Worm (Caenorhabditis elegans) whole organism, mixed stage, embryonic: ENCODE data around the gene eif-2A.

Experiments used
- M03D4.4 ChIP-seq: sonication (generic microtip); optimal IDR thresholded peaks from 2 replicates; lab custom pipeline; 2017; ENCODE audit warnings: mild to moderate bottlenecking, missing genetic modification characterization, missing compliant biosample characterization
- bed-3 ChIP-seq: fragments of 200-800 bp; sonication (Bioruptor generic); optimal IDR thresholded peaks from 3 replicates; lab custom pipeline; 2018; ENCODE audit warnings: mild to moderate bottlenecking, missing genetic modification characterization, moderate library complexity, missing compliant biosample characterization
- blmp-1 ChIP-seq: fragments of 150-350 bp; optimal IDR thresholded peaks from 2 replicates; lab custom pipeline; 2014; ENCODE audit warnings: missing biosample characterization, missing genetic modification characterization
- ceh-39 ChIP-seq: fragments of 150-350 bp; optimal IDR thresholded peaks from 2 replicates; lab custom pipeline; 2014; ENCODE audit warnings: missing biosample characterization, missing genetic modification characterization
- ceh-83 ChIP-seq: fragments of 200-800 bp; sonication (Bioruptor generic); optimal IDR thresholded peaks from 2 replicates; lab custom pipeline; 2018; ENCODE audit warnings: mild to moderate bottlenecking, missing genetic modification characterization, missing compliant biosample characterization
- ces-1 ChIP-seq: fragments of 150-350 bp; optimal IDR thresholded peaks from 2 replicates; lab custom pipeline; 2014; ENCODE audit warnings: missing biosample characterization, missing genetic modification reagents, missing genetic modification characterization
- cnd-1 ChIP-seq: fragments of 200-800 bp; sonication (Bioruptor generic); optimal IDR thresholded peaks from 2 replicates; lab custom pipeline; 2018; ENCODE audit warnings: mild to moderate bottlenecking, missing genetic modification characterization, missing compliant biosample characterization
- elt-3 ChIP-seq: fragments of 150-350 bp; optimal IDR thresholded peaks from 2 replicates; lab custom pipeline; 2014; ENCODE audit warnings: missing biosample characterization, missing genetic modification characterization
- ham-2 ChIP-seq: fragments of 200-800 bp; sonication (Bioruptor generic); optimal IDR thresholded peaks from 2 replicates; lab custom pipeline; 2018; ENCODE audit warnings: mild to moderate bottlenecking, missing genetic modification characterization, missing compliant biosample characterization
- lin-13 ChIP-seq: fragments of 150-350 bp; optimal IDR thresholded peaks from 2 replicates; lab custom pipeline; 2014; ENCODE audit warnings: missing biosample characterization, missing genetic modification characterization
- lin-32 ChIP-seq: fragments of 200-800 bp; sonication (Bioruptor generic); optimal IDR thresholded peaks from 2 replicates; lab custom pipeline; 2018; ENCODE audit warnings: mild to moderate bottlenecking, missing genetic modification characterization, missing compliant biosample characterization
- lsy-2 ChIP-seq: fragments of 150-350 bp; optimal IDR thresholded peaks from 2 replicates; lab custom pipeline; 2014; ENCODE audit warnings: missing biosample characterization, missing genetic modification characterization
- mab-5 ChIP-seq: fragments of 150-350 bp; optimal IDR thresholded peaks from 2 replicates; lab custom pipeline; 2014; ENCODE audit warnings: missing biosample characterization, missing genetic modification characterization
- mep-1 ChIP-seq: fragments of 150-350 bp; optimal IDR thresholded peaks from 2 replicates; lab custom pipeline; 2017; ENCODE audit warnings: missing biosample characterization, missing genetic modification reagents, missing genetic modification characterization, inconsistent platforms
- mls-2 ChIP-seq: sonication (generic microtip); optimal IDR thresholded peaks from 2 replicates; lab custom pipeline; 2016; ENCODE audit warnings: mild to moderate bottlenecking, missing genetic modification characterization, moderate library complexity, missing compliant biosample characterization
- nhr-12 ChIP-seq: fragments of 150-350 bp; optimal IDR thresholded peaks from 2 replicates; lab custom pipeline; 2014; ENCODE audit warnings: missing biosample characterization, missing genetic modification characterization
- nhr-2 ChIP-seq: fragments of 150-350 bp; optimal IDR thresholded peaks from 2 replicates; lab custom pipeline; 2014; ENCODE audit warnings: missing biosample characterization, missing genetic modification characterization
- nhr-237 ChIP-seq: fragments of 150-350 bp; optimal IDR thresholded peaks from 2 replicates; lab custom pipeline; 2014; ENCODE audit warnings: missing biosample characterization, missing genetic modification characterization
- nhr-28 ChIP-seq: fragments of 150-350 bp; optimal IDR thresholded peaks from 2 replicates; lab custom pipeline; 2014; ENCODE audit warnings: missing biosample characterization, missing genetic modification characterization
- nhr-76 ChIP-seq: sonication (generic microtip); optimal IDR thresholded peaks from 2 replicates; lab custom pipeline; 2017; ENCODE audit warnings: missing biosample characterization, missing genetic modification characterization
- pha-4 ChIP-seq: fragments of 150-350 bp; optimal IDR thresholded peaks from 2 replicates; lab custom pipeline; 2018; ENCODE audit warnings: missing biosample characterization, missing genetic modification reagents, missing genetic modification characterization
- sem-2 ChIP-seq: fragments of 200-800 bp; sonication (Bioruptor generic); optimal IDR thresholded peaks from 2 replicates; lab custom pipeline; 2018; ENCODE audit warnings: mild to moderate bottlenecking, missing genetic modification characterization, missing compliant biosample characterization
- snpc-4 ChIP-seq: fragments of 150-350 bp; optimal IDR thresholded peaks from 2 replicates; lab custom pipeline; 2014; ENCODE audit warnings: missing biosample characterization, missing genetic modification characterization
- sptf-1 ChIP-seq: sonication (generic microtip); optimal IDR thresholded peaks from 2 replicates; lab custom pipeline; 2017; ENCODE audit warnings: mild to moderate bottlenecking, missing genetic modification characterization, moderate library complexity, missing compliant biosample characterization
- tbx-8 ChIP-seq: fragments of 200-800 bp; sonication (Bioruptor generic); optimal IDR thresholded peaks from 2 replicates; lab custom pipeline; 2018; ENCODE audit warnings: mild to moderate bottlenecking, missing genetic modification characterization, moderate library complexity, missing compliant biosample characterization
- unc-120 ChIP-seq: sonication (generic microtip); optimal IDR thresholded peaks from 2 replicates; lab custom pipeline; 2017; ENCODE audit warnings: missing genetic modification characterization, missing compliant biosample characterization; ENCODE audit not compliant: poor library complexity, severe bottlenecking
- zip-8 ChIP-seq: fragments of 150-350 bp; optimal IDR thresholded peaks from 2 replicates; lab custom pipeline; 2014; ENCODE audit warnings: missing biosample characterization, missing genetic modification characterization
- ztf-11 ChIP-seq: fragments of 150-350 bp; optimal IDR thresholded peaks from 2 replicates; lab custom pipeline; 2014; ENCODE audit warnings: missing biosample characterization, missing genetic modification characterization

Gene eif-2A

ce11 chrII:10445738-10446137, 29.1 kb downstream of the eif-2A start:
- TF ChIP-seq lsy-2 (tag; lab: Kevin White, UChicago), result no peak
- no peak for TF ChIP-seq ham-2 (GFP tag; lab: Kevin White, UChicago)
- TF ChIP-seq ceh-83 (GFP tag; lab: Kevin White, UChicago), result no peak
- no peak for TF ChIP-seq sptf-1 (tag; lab: Kevin White, UChicago)
- TF ChIP-seq lin-32 (GFP tag; lab: Kevin White, UChicago), result no peak
- TF ChIP-seq tbx-8 (GFP tag; lab: Kevin White, UChicago), result no peak
- TF ChIP-seq nhr-237 (tag; lab: Kevin White, UChicago), result no peak

- TF ChIP-seq mls-2 (tag; lab: Kevin White, UChicago) (no peak), tbx-8 (GFP tag; lab: Kevin White, UChicago) (no peak)
- TF ChIP-seq, all 35 proteins: peak for 0
Observed at ce11 chrII:10446300-10446699, 29.7 kb downstream of the eif-2A start.

ce11 chrII:10446814-10447213, 30.2 kb downstream of the eif-2A start:
- no peak for TF ChIP-seq blmp-1
- TF ChIP-seq mep-1 (tag; lab: Kevin White, UChicago), result no peak
- TF ChIP-seq unc-120 (tag; lab: Kevin White, UChicago), result no peak
- no peak for TF ChIP-seq nhr-76 (tag; lab: Kevin White, UChicago)
- no peak for TF ChIP-seq sptf-1 (tag; lab: Kevin White, UChicago)
- TF ChIP-seq, all 35 proteins: peak for 0

- no peak for TF ChIP-seq blmp-1
- no peak for TF ChIP-seq nhr-237 (tag; lab: Kevin White, UChicago)
- TF ChIP-seq sem-2, result no peak
- no peak for TF ChIP-seq mab-5 (tag; lab: Kevin White, UChicago)
- no peak for TF ChIP-seq mep-1 (tag; lab: Kevin White, UChicago)
- no peak for TF ChIP-seq ceh-39 (tag; lab: Kevin White, UChicago)
- no peak for TF ChIP-seq tbx-8 (GFP tag; lab: Kevin White, UChicago)
- no peak for TF ChIP-seq nhr-28 (tag; lab: Kevin White, UChicago)
- TF ChIP-seq sptf-1 (tag; lab: Kevin White, UChicago), result no peak
- TF ChIP-seq ham-2 (GFP tag; lab: Kevin White, UChicago), result no peak
- TF ChIP-seq elt-3 (tag; lab: Kevin White, UChicago), result no peak
- TF ChIP-seq lin-32 (GFP tag; lab: Kevin White, UChicago), result no peak
- TF ChIP-seq nhr-12 (tag; lab: Kevin White, UChicago), result no peak
- TF ChIP-seq ztf-11 (tag; lab: Kevin White, UChicago), result no peak
- TF ChIP-seq, all 35 proteins: peak for 0
Observed at ce11 chrII:10447348-10448316, 31.0 kb downstream of the eif-2A start, which contains the start of gene ZK673.2. Gene ZK673.2 (plus strand): TSS chrII:10448266.

DNA sequence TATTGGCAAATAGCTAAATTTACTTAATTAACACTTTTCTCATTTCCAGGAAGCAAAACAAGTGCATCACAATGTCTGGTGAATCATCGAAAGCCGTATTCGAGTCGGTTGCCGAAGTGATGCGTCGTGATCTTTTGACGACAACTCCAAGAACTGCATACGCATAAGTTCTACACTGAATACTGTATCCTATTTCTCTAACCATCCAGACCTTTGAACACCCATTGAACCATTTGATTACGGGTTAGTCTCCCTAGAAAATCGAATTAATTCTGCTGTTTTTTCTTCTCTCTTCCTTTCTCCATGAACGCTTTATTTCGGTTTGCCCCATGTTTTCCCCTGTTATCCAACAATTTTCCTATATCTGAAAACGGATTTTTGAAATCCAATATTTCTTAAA, 33.1 kb downstream of the eif-2A start, which contains the start of gene lin-56:
TSS of gene lin-56 (plus strand) at position 301 of the 400 bp plus-strand sequence.
- TF ChIP-seq nhr-76 (tag; lab: Kevin White, UChicago) (no peak), ces-1 (GFP tag; lab: Kevin White, UChicago) (no peak), mls-2 (tag; lab: Kevin White, UChicago) (no peak), cnd-1 (tag; lab: Kevin White, UChicago) (no peak), M03D4.4 (tag; lab: Kevin White, UChicago) (no peak), snpc-4 (tag; lab: Kevin White, UChicago) (no peak), tbx-8 (GFP tag; lab: Kevin White, UChicago) (no peak), pha-4 (no peak), zip-8 (tag; lab: Kevin White, UChicago) (no peak), nhr-237 (tag; lab: Kevin White, UChicago) (no peak), nhr-2 (tag; lab: Kevin White, UChicago) (no peak), bed-3 (no peak), blmp-1 (no peak), ceh-39 (tag; lab: Kevin White, UChicago) (no peak), ceh-83 (GFP tag; lab: Kevin White, UChicago) (no peak), lin-13 (tag; lab: Kevin White, UChicago) (no peak), nhr-12 (tag; lab: Kevin White, UChicago) (no peak), lsy-2 (tag; lab: Kevin White, UChicago) (no peak)
